Fruit fly (Drosophila melanogaster) Kc167 (cell line): Measurements from ENCODE around the gene Snx6.

Source experiments
- Myc ChIP-seq: fragments of >200 bp; optimal IDR thresholded peaks from 2 replicates; lab custom pipeline; 2017; ENCODE audit warnings: missing external identifiers
- Sin3A ChIP-seq: fragments of >200 bp; optimal IDR thresholded peaks from 2 replicates; lab custom pipeline; 2018; ENCODE audit warnings: missing external identifiers
- h ChIP-seq: fragments of >200 bp; optimal IDR thresholded peaks from 3 replicates; lab custom pipeline; 2018; ENCODE audit warnings: missing external identifiers
- insv ChIP-seq: fragments of >200 bp; optimal IDR thresholded peaks from 3 replicates; lab custom pipeline; 2018; ENCODE audit warnings: missing external identifiers
- psq ChIP-seq: fragments of >200 bp; optimal IDR thresholded peaks from 2 replicates; lab custom pipeline; 2017; ENCODE audit warnings: missing external identifiers
- ttk ChIP-seq: sonication (Bioruptor generic); optimal IDR thresholded peaks from 2 replicates; lab custom pipeline; 2017; ENCODE audit warnings: missing external identifiers

DNA sequence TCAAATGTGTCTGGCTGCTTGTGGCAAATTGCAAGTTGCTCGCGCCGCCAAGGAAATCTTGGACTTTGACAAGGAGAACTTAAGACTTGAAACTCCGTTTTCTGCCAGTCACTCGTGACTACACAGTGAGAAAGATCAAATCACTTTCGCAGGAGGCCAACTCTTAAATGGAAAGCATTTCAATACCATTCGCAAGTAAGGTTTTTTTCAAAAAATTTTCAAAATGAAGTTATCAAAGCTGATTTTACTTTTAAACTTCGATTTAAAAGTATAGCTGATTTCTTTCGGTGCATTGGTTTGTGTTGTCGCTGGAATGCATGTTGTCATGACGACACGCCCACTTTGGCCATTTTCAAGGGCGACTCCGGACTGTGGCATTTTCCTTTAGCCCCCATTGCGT is 11.8 kb upstream of the Snx6 start:
- no peak for TF ChIP-seq insv
- no peak for TF ChIP-seq Myc
- no peak for TF ChIP-seq Sin3A (lab: Kevin White, UChicago)
- TF ChIP-seq h (lab: Kevin White, UChicago), result no peak
- no peak for TF ChIP-seq psq (lab: Kevin White, UChicago)
- no peak for TF ChIP-seq ttk
